Worm (Caenorhabditis elegans) whole organism, L3 larva: ENCODE results near the gene srxa-10.

Experiments used
- elt-2 ChIP-seq: sonication (generic microtip); optimal IDR thresholded peaks from 2 replicates; lab custom pipeline; 2016; ENCODE audit warnings: missing genetic modification reagents, mild to moderate bottlenecking, missing genetic modification characterization, missing compliant biosample characterization
- elt-3 ChIP-seq, 3 experiments: fragments of 150-350 bp in 1 of 3; sonication (generic microtip) in 2 of 3; optimal IDR thresholded peaks; 2 replicates in 2 of 3; 4 replicates in 1 of 3; lab custom pipeline; 2014 to 2017; ENCODE audit warnings: missing biosample characterization in 3 of 3, missing genetic modification characterization in 3 of 3
- fos-1 ChIP-seq: fragments of 150-350 bp; optimal IDR thresholded peaks from 2 replicates; lab custom pipeline; 2014; ENCODE audit warnings: missing biosample characterization, missing genetic modification characterization
- lin-39 ChIP-seq: fragments of 150-350 bp; optimal IDR thresholded peaks from 2 replicates; lab custom pipeline; 2018; ENCODE audit warnings: missing biosample characterization, missing genetic modification reagents, missing genetic modification characterization
- nhr-11 ChIP-seq: fragments of 150-350 bp; optimal IDR thresholded peaks from 2 replicates; lab custom pipeline; 2014; ENCODE audit warnings: missing biosample characterization, missing genetic modification characterization
- nhr-25 ChIP-seq: sonication (generic microtip); optimal IDR thresholded peaks from 2 replicates; lab custom pipeline; 2017; ENCODE audit warnings: missing biosample characterization, missing genetic modification characterization
- sea-2 ChIP-seq: fragments of 150-350 bp; sonication (generic microtip); optimal IDR thresholded peaks from 4 replicates; lab custom pipeline; 2014; ENCODE audit warnings: missing biosample characterization, missing genetic modification reagents, missing genetic modification characterization
- ztf-11 ChIP-seq: fragments of 150-350 bp; optimal IDR thresholded peaks from 2 replicates; lab custom pipeline; 2014; ENCODE audit warnings: missing biosample characterization, missing genetic modification characterization

DNA sequence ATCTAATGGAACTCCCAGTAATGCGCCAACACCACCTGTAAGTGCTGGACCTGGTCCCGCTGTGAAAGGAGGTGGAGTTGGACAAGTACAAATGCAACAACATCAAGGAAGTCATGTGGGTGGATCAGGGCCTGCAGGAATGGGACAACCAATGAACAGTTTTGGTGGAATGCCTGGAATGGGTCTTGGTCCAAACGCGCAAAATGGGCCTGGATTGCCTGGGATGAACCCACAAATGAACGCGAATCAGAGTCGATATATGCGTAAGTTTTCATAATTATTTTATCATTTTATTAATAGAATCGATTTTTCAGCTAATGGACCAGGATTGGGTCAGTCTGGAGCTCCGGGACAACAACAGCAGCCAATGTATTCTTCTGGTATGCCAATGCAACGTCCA, 24.0 kb downstream of the srxa-10 start:
- TF ChIP-seq fos-1 (tag; lab: Kevin White, UChicago), result no peak
- TF ChIP-seq ztf-11, result no peak
- no peak for TF ChIP-seq sea-2 (GFP tag; lab: Kevin White, UChicago)
- no peak for TF ChIP-seq lin-39 (tag; lab: Kevin White, UChicago)
- TF ChIP-seq elt-3 (tag; optimal IDR thresholded peaks at IDR 0.05; lab: Kevin White, UChicago), result no peak
- no peak for TF ChIP-seq elt-2 (tag; lab: Kevin White, UChicago)
- TF ChIP-seq nhr-11 (tag; lab: Kevin White, UChicago), result no peak
- no peak for TF ChIP-seq nhr-25 (tag; lab: Kevin White, UChicago)
